Worm (Caenorhabditis elegans) whole organism, L4 larva: Measurements from ENCODE around the gene pgam-5.

Source experiments
- D1046.2 ChIP-seq: fragments of 200-800 bp; sonication (Bioruptor generic); IDR thresholded peaks from 2 replicates; pipeline ENCODE4 v1.3.6; 2022; ENCODE audit warnings: missing genetic modification characterization, missing compliant biosample characterization
- F44E2.7 ChIP-seq: fragments of 200-800 bp; sonication (Bioruptor generic); IDR thresholded peaks from 2 replicates; pipeline ENCODE4 v2.1.2; 2022; ENCODE audit warnings: missing genetic modification characterization, missing compliant biosample characterization
- R02D3.7 ChIP-seq: fragments of 150-350 bp; sonication (generic microtip); optimal IDR thresholded peaks from 3 replicates; lab custom pipeline; 2014; ENCODE audit warnings: missing biosample characterization, missing genetic modification characterization
- Y105C5A.15 ChIP-seq: fragments of 200-800 bp; sonication (Bioruptor generic); IDR thresholded peaks from 2 replicates; pipeline ENCODE4 v1.3.6; 2022; ENCODE audit warnings: missing genetic modification characterization, missing compliant biosample characterization
- Y5F2A.4 ChIP-seq: fragments of 200-800 bp; sonication (Bioruptor generic); optimal IDR thresholded peaks from 2 replicates; lab custom pipeline; 2018; ENCODE audit warnings: mild to moderate bottlenecking, missing genetic modification characterization, missing compliant biosample characterization
- ZK546.5 ChIP-seq, 2 experiments: sonication (generic microtip); optimal IDR thresholded peaks; 2 replicates each; lab custom pipeline; 2017; ENCODE audit warnings: missing biosample characterization in 2 of 2, missing genetic modification characterization in 2 of 2
- aly-2 ChIP-seq: sonication (generic microtip); optimal IDR thresholded peaks from 2 replicates; lab custom pipeline; 2018; ENCODE audit warnings: missing biosample characterization, missing genetic modification characterization
- arid-1 ChIP-seq: fragments of 200-800 bp; sonication (Bioruptor generic); conservative IDR thresholded peaks from 2 replicates; pipeline ENCODE4 v1.3.6; 2022; ENCODE audit warnings: missing genetic modification reagents, missing genetic modification characterization, missing compliant biosample characterization
- ceh-20 ChIP-seq: fragments of 200-800 bp; sonication (Bioruptor generic); IDR thresholded peaks from 2 replicates; pipeline ENCODE4 v1.3.6; 2022; ENCODE audit warnings: missing genetic modification reagents, missing genetic modification characterization, missing compliant biosample characterization
- ceh-28 ChIP-seq: fragments of 150-350 bp; optimal IDR thresholded peaks from 2 replicates; lab custom pipeline; 2014; ENCODE audit warnings: missing biosample characterization, missing genetic modification reagents, missing genetic modification characterization
- ceh-44 ChIP-seq: fragments of 200-800 bp; sonication (Bioruptor generic); IDR thresholded peaks from 2 replicates; pipeline ENCODE4 v1.3.6; 2022; ENCODE audit warnings: missing genetic modification reagents, missing genetic modification characterization, missing compliant biosample characterization
- ceh-62 ChIP-seq: sonication (generic microtip); optimal IDR thresholded peaks from 2 replicates; lab custom pipeline; 2017; ENCODE audit warnings: missing biosample characterization, missing genetic modification characterization
- ces-1 ChIP-seq: fragments of 150-350 bp; sonication (generic microtip); optimal IDR thresholded peaks from 4 replicates; lab custom pipeline; 2014; ENCODE audit warnings: missing biosample characterization, missing genetic modification reagents, missing genetic modification characterization
- daf-12 ChIP-seq: fragments of 150-350 bp; optimal IDR thresholded peaks from 2 replicates; lab custom pipeline; 2014; ENCODE audit warnings: missing biosample characterization, missing genetic modification reagents, missing genetic modification characterization
- daf-19 ChIP-seq: fragments of 200-800 bp; sonication (Bioruptor generic); conservative IDR thresholded peaks from 2 replicates; pipeline ENCODE4 v1.3.6; 2022; ENCODE audit warnings: missing genetic modification characterization, missing compliant biosample characterization
- dmd-8 ChIP-seq: fragments of 200-800 bp; sonication (Bioruptor generic); IDR thresholded peaks from 2 replicates; pipeline ENCODE4 v1.3.6; 2022; ENCODE audit warnings: missing genetic modification characterization, missing compliant biosample characterization
- dpl-1 ChIP-seq: fragments of 150-350 bp; optimal IDR thresholded peaks from 2 replicates; lab custom pipeline; 2014; ENCODE audit warnings: missing biosample characterization, missing genetic modification reagents, missing genetic modification characterization
- duxl-1 ChIP-seq: sonication (generic microtip); optimal IDR thresholded peaks from 2 replicates; lab custom pipeline; 2016; ENCODE audit warnings: mild to moderate bottlenecking, missing genetic modification characterization, moderate library complexity, missing compliant biosample characterization; ENCODE audit not compliant: poor library complexity
- dve-1 ChIP-seq: sonication (generic microtip); optimal IDR thresholded peaks from 2 replicates; lab custom pipeline; 2017; ENCODE audit warnings: antibody characterized with exemption, mild to moderate bottlenecking, missing genetic modification characterization, missing compliant biosample characterization; ENCODE audit not compliant: insufficient read depth
- egl-27 ChIP-seq: sonication (generic microtip); optimal IDR thresholded peaks from 3 replicates; lab custom pipeline; 2017; ENCODE audit warnings: missing biosample characterization, missing genetic modification reagents, missing genetic modification characterization
- fkh-10 ChIP-seq: fragments of 150-350 bp; optimal IDR thresholded peaks from 2 replicates; lab custom pipeline; 2014; ENCODE audit warnings: missing biosample characterization, missing genetic modification reagents, missing genetic modification characterization
- fos-1 ChIP-seq: fragments of 150-350 bp; optimal IDR thresholded peaks from 2 replicates; lab custom pipeline; 2014; ENCODE audit warnings: missing biosample characterization, missing genetic modification characterization
- gei-8 ChIP-seq: fragments of 200-800 bp; sonication (Bioruptor generic); optimal IDR thresholded peaks from 2 replicates; lab custom pipeline; 2018; ENCODE audit warnings: mild to moderate bottlenecking, missing genetic modification characterization, missing compliant biosample characterization
- hif-1 ChIP-seq, 2 experiments: sonication (generic microtip); optimal IDR thresholded peaks; 2 replicates each; lab custom pipeline; 2016 to 2017; ENCODE audit warnings: missing compliant biosample characterization in 2 of 2, missing genetic modification characterization in 2 of 2, missing genetic modification reagents in 2 of 2, missing genotype in 2 of 2, mild to moderate bottlenecking in 1 of 2
- hlh-30 ChIP-seq: sonication (generic microtip); optimal IDR thresholded peaks from 2 replicates; lab custom pipeline; 2017; ENCODE audit warnings: antibody characterized with exemption, mild to moderate bottlenecking, missing genetic modification characterization, missing compliant biosample characterization; ENCODE audit not compliant: insufficient read depth
- hmg-1.1 ChIP-seq: fragments of 200-800 bp; sonication (Bioruptor generic); IDR thresholded peaks from 2 replicates; pipeline ENCODE4 v1.3.6; 2022; ENCODE audit warnings: missing genetic modification reagents, missing genetic modification characterization, missing compliant biosample characterization
- lim-7 ChIP-seq: fragments of 200-800 bp; sonication (Bioruptor generic); IDR thresholded peaks from 2 replicates; pipeline ENCODE4 v1.3.6; 2022; ENCODE audit warnings: missing genetic modification characterization, missing compliant biosample characterization
- lin-15B ChIP-seq: fragments of 150-350 bp; sonication (generic microtip); optimal IDR thresholded peaks from 3 replicates; lab custom pipeline; 2014; ENCODE audit warnings: missing biosample characterization, missing genetic modification characterization
- madf-5 ChIP-seq, 2 experiments: fragments of 200-800 bp; sonication (Bioruptor generic); IDR thresholded peaks; 2 replicates each; pipeline ENCODE4 v1.3.6; 2022; ENCODE audit warnings: missing compliant biosample characterization in 2 of 2, missing genetic modification characterization in 2 of 2
- mdt-29 ChIP-seq: fragments of 200-800 bp; sonication (Bioruptor generic); IDR thresholded peaks from 2 replicates; pipeline ENCODE4 v1.3.6; 2022; ENCODE audit warnings: missing genetic modification reagents, missing genetic modification characterization, missing compliant biosample characterization
- mep-1 ChIP-seq: fragments of 150-350 bp; sonication (generic microtip); optimal IDR thresholded peaks from 3 replicates; lab custom pipeline; 2014; ENCODE audit warnings: missing biosample characterization, missing genetic modification characterization
- mes-2 ChIP-seq: sonication (generic microtip); optimal IDR thresholded peaks from 2 replicates; lab custom pipeline; 2016; ENCODE audit warnings: missing genotype, mild to moderate bottlenecking, missing genetic modification characterization, missing compliant biosample characterization; ENCODE audit not compliant: poor library complexity, severe bottlenecking
- nhr-102 ChIP-seq: sonication (generic microtip); optimal IDR thresholded peaks from 2 replicates; lab custom pipeline; 2016; ENCODE audit warnings: mild to moderate bottlenecking, missing genetic modification characterization, moderate library complexity, missing compliant biosample characterization
- nhr-111 ChIP-seq: fragments of 200-800 bp; sonication (Bioruptor generic); optimal IDR thresholded peaks from 2 replicates; lab custom pipeline; 2018; ENCODE audit warnings: mild to moderate bottlenecking, missing genetic modification characterization, missing compliant biosample characterization
- nhr-25 ChIP-seq: sonication (generic microtip); optimal IDR thresholded peaks from 2 replicates; lab custom pipeline; 2017; ENCODE audit warnings: missing genetic modification characterization, mild to moderate bottlenecking, missing compliant biosample characterization, antibody characterized with exemption, moderate library complexity, borderline replicate concordance; ENCODE audit not compliant: insufficient read depth
- nhr-41 ChIP-seq: fragments of 200-800 bp; sonication (Bioruptor generic); IDR thresholded peaks from 2 replicates; pipeline ENCODE4 v1.3.6; 2022; ENCODE audit warnings: missing genetic modification reagents, missing genetic modification characterization, missing compliant biosample characterization
- nhr-48 ChIP-seq: sonication (generic microtip); optimal IDR thresholded peaks from 2 replicates; lab custom pipeline; 2016; ENCODE audit warnings: mild to moderate bottlenecking, missing genetic modification characterization, missing compliant biosample characterization
- nhr-76 ChIP-seq: fragments of 150-350 bp; optimal IDR thresholded peaks from 2 replicates; lab custom pipeline; 2014; ENCODE audit warnings: missing biosample characterization, missing genetic modification characterization
- php-3 ChIP-seq: fragments of 200-800 bp; sonication (Bioruptor generic); IDR thresholded peaks from 2 replicates; pipeline ENCODE4 v1.3.6; 2022; ENCODE audit warnings: missing genetic modification reagents, missing genetic modification characterization, missing compliant biosample characterization
- pqm-1 ChIP-seq: sonication (generic microtip); optimal IDR thresholded peaks from 2 replicates; lab custom pipeline; 2017; ENCODE audit warnings: missing biosample characterization, missing genetic modification characterization
- spr-1 ChIP-seq: sonication (generic microtip); optimal IDR thresholded peaks from 2 replicates; lab custom pipeline; 2016; ENCODE audit warnings: mild to moderate bottlenecking, missing genetic modification characterization, missing compliant biosample characterization
- unc-130 ChIP-seq: sonication (generic microtip); optimal IDR thresholded peaks from 2 replicates; lab custom pipeline; 2016; ENCODE audit warnings: missing genetic modification reagents, missing genetic modification characterization, missing compliant biosample characterization
- unc-62 ChIP-seq, 3 experiments: fragments of 150-350 bp in 1 of 3; sonication (generic microtip); optimal IDR thresholded peaks in 2 of 3; peaks in 1 of 3; 1 replicate in 1 of 3; 2 replicates in 2 of 3; lab custom pipeline; 2014 to 2017; ENCODE audit warnings: missing biosample characterization in 3 of 3, missing genetic modification characterization in 3 of 3, missing genetic modification reagents in 3 of 3, missing genotype in 1 of 3
- vab-7 ChIP-seq: fragments of 200-800 bp; sonication (Bioruptor generic); IDR thresholded peaks from 2 replicates; pipeline ENCODE4 v1.3.6; 2022; ENCODE audit warnings: missing genetic modification reagents, missing genetic modification characterization, missing compliant biosample characterization
- zag-1 ChIP-seq: fragments of 150-350 bp; optimal IDR thresholded peaks from 2 replicates; lab custom pipeline; 2014; ENCODE audit warnings: missing biosample characterization, missing genetic modification characterization
- zfp-2 ChIP-seq: sonication (generic microtip); optimal IDR thresholded peaks from 2 replicates; lab custom pipeline; 2016; ENCODE audit warnings: mild to moderate bottlenecking, missing genetic modification characterization, missing compliant biosample characterization
- zfp-3 ChIP-seq: fragments of 200-800 bp; sonication (Bioruptor generic); conservative IDR thresholded peaks from 2 replicates; pipeline ENCODE4 v1.3.6; 2022; ENCODE audit warnings: missing genetic modification reagents, missing genetic modification characterization, missing compliant biosample characterization
- zip-11 ChIP-seq: fragments of 200-800 bp; sonication (Bioruptor generic); IDR thresholded peaks from 2 replicates; pipeline ENCODE4 v1.3.6; 2022; ENCODE audit warnings: missing genetic modification characterization, missing compliant biosample characterization
- ztf-11 ChIP-seq: fragments of 150-350 bp; optimal IDR thresholded peaks from 2 replicates; lab custom pipeline; 2014; ENCODE audit warnings: missing biosample characterization, missing genetic modification characterization
- ztf-7 ChIP-seq: fragments of 150-350 bp; optimal IDR thresholded peaks from 2 replicates; lab custom pipeline; 2014; ENCODE audit warnings: missing biosample characterization, missing genetic modification characterization

Gene pgam-5

DNA sequence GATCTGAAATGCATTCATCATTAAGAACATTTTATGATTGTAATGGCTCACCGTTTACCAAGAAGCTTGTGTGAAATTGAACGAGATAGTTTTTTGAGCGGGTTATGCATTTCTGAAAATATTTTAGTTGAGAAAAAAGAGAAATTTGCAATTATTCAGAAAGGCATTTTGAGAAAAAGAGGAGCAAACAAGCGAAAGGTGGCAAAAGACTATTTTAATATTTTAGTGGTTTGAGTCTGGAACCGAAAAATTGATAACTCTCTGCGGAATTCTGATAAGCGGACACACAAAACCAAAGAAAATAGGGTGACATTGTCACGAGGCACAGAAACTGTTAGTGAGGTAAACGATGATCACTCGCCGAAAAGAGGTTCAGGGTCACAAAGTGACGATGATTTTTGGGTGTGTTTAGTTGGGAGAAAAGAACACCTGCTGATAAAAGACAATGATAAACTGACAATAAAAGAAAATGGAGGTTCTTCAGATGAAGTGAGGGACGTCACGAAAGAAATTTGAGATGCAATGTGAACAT, 43.8 kb downstream of the pgam-5 start (continued):
- TF ChIP-seq ZK546.5 (tag; optimal IDR thresholded peaks at IDR 0.05; lab: Kevin White, UChicago) (no peak), mdt-29 (GFP tag; lab: Robert Waterston, UW) (no peak), nhr-76 (tag; lab: Kevin White, UChicago) (no peak), fos-1 (tag; lab: Kevin White, UChicago) (no peak), F44E2.7 (GFP tag; lab: Robert Waterston, UW) (no peak), nhr-25 (tag; lab: Kevin White, UChicago) (peak; percentile 6), pqm-1 (tag; lab: Kevin White, UChicago) (peak; percentile 53), zfp-2 (tag; lab: Kevin White, UChicago) (no peak), ceh-62 (tag; lab: Kevin White, UChicago) (no peak), ceh-44 (GFP tag; lab: Robert Waterston, UW) (no peak), daf-12 (tag; lab: Kevin White, UChicago) (no peak), dpl-1 (GFP tag; lab: Kevin White, UChicago) (no peak), mep-1 (tag; lab: Kevin White, UChicago) (peak; percentile 55), ceh-20 (GFP tag; lab: Robert Waterston, UW) (no peak), fkh-10 (no peak), lin-15B (tag; lab: Kevin White, UChicago) (no peak), aly-2 (tag; lab: Kevin White, UChicago) (no peak), hlh-30 (tag; lab: Kevin White, UChicago) (peak; percentile 87), Y105C5A.15 (GFP tag; lab: Robert Waterston, UW) (no peak), mes-2 (no peak), Y5F2A.4 (no peak), unc-62 (GFP tag; optimal IDR thresholded peaks at IDR 0.05 in 1 of 2; lab: Kevin White, UChicago) (peak in 1 of 2 experiments; percentile 98), unc-62 (tag; optimal IDR thresholded peaks at IDR 0.05; lab: Kevin White, UChicago) (no peak), R02D3.7 (tag; lab: Kevin White, UChicago) (no peak), nhr-111 (GFP tag; lab: Kevin White, UChicago) (no peak), zfp-3 (GFP tag; lab: Robert Waterston, UW) (0 out of 2 replicates have a peak, but pooled peaks have one; percentile 28), nhr-48 (tag; lab: Kevin White, UChicago) (peak; percentile 43), spr-1 (tag; lab: Kevin White, UChicago) (no peak), ztf-11 (tag; lab: Kevin White, UChicago) (no peak), nhr-41 (GFP tag; lab: Robert Waterston, UW) (peak; percentile 42; the same call in 1 of the 2 replicates), nhr-102 (peak; percentile 66), egl-27 (no peak), arid-1 (GFP tag; lab: Robert Waterston, UW) (no peak), unc-130 (GFP tag; lab: Kevin White, UChicago) (no peak), daf-19 (GFP tag; lab: Robert Waterston, UW) (no peak), vab-7 (no peak), lim-7 (GFP tag; lab: Robert Waterston, UW) (no peak), madf-5 (GFP tag; IDR thresholded peaks at IDR 0.05; lab: Robert Waterston, UW) (no peak), duxl-1 (tag; lab: Kevin White, UChicago) (no peak), dve-1 (tag; lab: Kevin White, UChicago) (peak; percentile 91), ztf-7 (tag; lab: Kevin White, UChicago) (no peak), hmg-1.1 (no peak), gei-8 (GFP tag; lab: Kevin White, UChicago) (no peak), dmd-8 (GFP tag; lab: Robert Waterston, UW) (no peak), ceh-28 (no peak), zip-11 (GFP tag; lab: Robert Waterston, UW) (no peak), hif-1 (tag; optimal IDR thresholded peaks at IDR 0.05; lab: Kevin White, UChicago) (no peak), php-3 (GFP tag; lab: Robert Waterston, UW) (peak; percentile 74), zag-1 (tag; lab: Kevin White, UChicago) (no peak), D1046.2 (no peak), ces-1 (GFP tag; lab: Kevin White, UChicago) (no peak)
